Worm (Caenorhabditis elegans): ENCODE data around the gene K01A12.4.

The K01A12.4 gene

DNA sequence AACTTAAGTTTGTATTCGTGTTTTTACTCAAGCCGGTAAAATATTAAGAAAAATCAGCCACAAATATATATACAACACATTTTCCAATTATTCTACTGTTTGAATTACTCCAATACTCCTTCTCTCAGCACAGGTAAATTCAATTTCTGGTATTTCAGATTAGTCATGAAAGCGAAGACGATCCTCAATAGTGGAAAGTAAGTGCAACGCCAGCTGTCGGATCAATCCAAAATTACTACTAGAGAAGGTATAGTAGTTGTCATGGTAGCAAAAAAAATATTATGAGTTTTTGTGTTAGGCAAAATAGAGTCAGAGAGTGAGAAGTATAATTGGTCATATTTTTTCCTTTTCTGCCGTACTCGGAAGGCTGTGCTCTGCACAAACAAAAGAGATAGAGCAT, 2.3 kb downstream of the K01A12.4 start, which contains the start of gene K01A12.2:
K01A12.2 (plus strand) TSS at position 301 of the 400 bp plus-strand sequence.
- TF ChIP-seq unc-62 (GFP tag; optimal IDR thresholded peaks at IDR 0.05) (no peak), unc-98 (GFP tag; IDR thresholded peaks at IDR 0.05) (no peak), isw-1 (GFP tag; IDR thresholded peaks at IDR 0.05) (no peak)

DNA sequence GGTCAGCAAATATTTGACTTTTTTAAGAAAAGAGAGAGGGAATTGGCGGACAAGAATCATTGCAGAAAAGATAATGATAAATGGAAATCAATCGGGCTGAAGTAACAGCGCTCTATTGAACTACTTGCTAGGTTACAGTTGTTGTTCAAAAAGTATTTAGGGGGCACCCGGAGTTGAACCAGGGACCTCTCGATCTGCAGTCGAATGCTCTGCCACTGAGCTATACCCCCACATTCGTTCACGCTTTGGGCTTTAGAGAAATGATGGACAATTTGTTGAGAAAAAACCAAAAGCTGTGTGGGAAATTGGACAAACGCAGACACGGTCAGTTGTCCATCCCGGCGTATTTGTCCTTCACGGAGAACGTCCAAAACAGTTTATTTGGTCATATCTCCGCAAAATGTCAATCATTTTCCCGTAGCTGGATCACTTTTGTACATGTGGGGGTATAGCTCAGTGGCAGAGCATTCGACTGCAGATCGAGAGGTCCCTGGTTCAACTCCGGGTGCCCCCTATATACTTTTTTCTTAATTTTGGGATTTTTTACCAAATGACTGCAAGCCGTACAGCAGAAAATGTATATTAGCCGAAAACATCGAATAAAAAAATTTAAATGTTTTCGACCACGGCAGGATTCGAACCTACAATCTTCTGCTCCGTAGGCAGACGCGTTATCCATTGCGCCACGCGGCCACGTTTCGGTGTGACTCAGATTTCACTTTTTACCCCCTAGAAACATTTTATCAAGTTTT, 13.3 kb downstream of the K01A12.4 start:
- TF ChIP-seq fkh-4 (tag; optimal IDR thresholded peaks at IDR 0.05; ENCODE audit: borderline replicate concordance) (no peak), lin-35 (GFP tag; optimal IDR thresholded peaks at IDR 0.05) (no peak), mab-9 (GFP tag; IDR thresholded peaks at IDR 0.05) (no peak), nhr-71 (tag; optimal IDR thresholded peaks at IDR 0.05) (peak; percentile 8), nhr-47 (tag; optimal IDR thresholded peaks at IDR 0.05) (peak; percentile 14), zip-4 (GFP tag; optimal IDR thresholded peaks at IDR 0.05) (no peak), nhr-77 (tag; optimal IDR thresholded peaks at IDR 0.05) (peak; percentile 18), efl-1 (optimal IDR thresholded peaks at IDR 0.05) (no peak), efl-1 (GFP tag; optimal IDR thresholded peaks at IDR 0.05 in 1 of 2) (peak in 1 of 2 experiments; percentile 80), rnt-1 (tag; optimal IDR thresholded peaks at IDR 0.05) (peak; percentile 45), snu-23 (GFP tag; optimal IDR thresholded peaks at IDR 0.05) (peak; percentile 14), ceh-90 (tag; optimal IDR thresholded peaks at IDR 0.05) (no peak), nhr-12 (tag; optimal IDR thresholded peaks at IDR 0.05) (no peak), nhr-85 (tag) (peak; percentile 27), nhr-90 (tag; optimal IDR thresholded peaks at IDR 0.05; ENCODE audit: poor library complexity) (peak; percentile 22), sup-37 (GFP tag; optimal IDR thresholded peaks at IDR 0.05) (no peak)

DNA sequence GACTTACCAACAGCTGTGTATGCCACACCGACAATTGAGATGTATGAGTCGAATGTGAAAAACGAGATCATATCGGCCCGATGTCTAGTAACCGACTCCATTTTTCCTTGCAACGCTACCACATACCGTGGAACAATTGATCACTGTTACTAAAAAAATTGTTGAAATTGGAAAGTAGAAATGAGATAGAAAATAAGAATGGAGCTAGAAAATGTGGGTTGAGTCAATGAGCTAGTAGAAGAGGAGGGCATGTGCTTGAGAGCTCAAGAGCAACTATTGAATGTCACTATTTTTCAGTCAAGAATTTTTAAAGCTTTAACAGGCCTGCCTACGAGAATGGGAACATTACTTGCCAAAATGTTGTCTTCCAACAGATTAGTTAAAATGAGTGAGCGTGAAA, 14.4 kb downstream of the K01A12.4 start, which contains the start of gene K01A12.3:
K01A12.3 (minus strand) TSS at position 101 of the 400 bp plus-strand sequence.
- no peak for TF ChIP-seq nhr-237 (tag; optimal IDR thresholded peaks at IDR 0.05)
- TF ChIP-seq hpl-2 (GFP tag; optimal IDR thresholded peaks at IDR 0.05) = no peak
- TF ChIP-seq efl-3 (GFP tag; optimal IDR thresholded peaks at IDR 0.05) = no peak
- no peak for TF ChIP-seq unc-62 (GFP tag; optimal IDR thresholded peaks at IDR 0.05)
- TF ChIP-seq ceh-88 (GFP tag; IDR thresholded peaks at IDR 0.05) = no peak
- TF ChIP-seq elt-3 (tag; optimal IDR thresholded peaks at IDR 0.05) = no peak
- no peak for TF ChIP-seq rnt-1 (tag; optimal IDR thresholded peaks at IDR 0.05)
- no peak for TF ChIP-seq snpc-4 (tag; optimal IDR thresholded peaks at IDR 0.05)
- TF ChIP-seq ceh-63 (GFP tag; optimal IDR thresholded peaks at IDR 0.05) = no peak

DNA sequence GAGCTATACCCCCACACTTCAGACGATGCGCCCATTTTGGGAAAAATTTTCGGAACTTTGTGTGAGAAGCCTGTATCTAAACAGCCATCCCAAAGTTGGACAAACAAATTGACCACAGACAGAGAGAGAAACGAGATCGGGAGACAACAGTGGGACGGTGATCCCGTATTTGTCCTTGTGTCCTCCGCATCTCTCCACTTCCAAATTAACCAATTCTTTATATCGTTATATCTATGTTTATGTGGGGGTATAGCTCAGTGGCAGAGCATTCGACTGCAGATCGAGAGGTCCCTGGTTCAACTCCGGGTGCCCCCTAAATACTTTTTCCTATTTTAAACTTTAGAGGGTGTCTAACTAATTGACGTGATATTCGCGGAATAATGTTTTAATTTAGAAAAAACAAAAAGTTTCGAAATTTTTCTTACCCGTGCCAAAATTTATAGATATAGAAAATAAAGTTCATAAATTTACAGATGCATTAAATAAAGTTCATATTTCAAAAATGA, 28.0 kb downstream of the K01A12.4 start:
- no peak for TF ChIP-seq ces-1 (GFP tag; optimal IDR thresholded peaks at IDR 0.05)
- peak; percentile 22 for TF ChIP-seq nhr-90 (tag; optimal IDR thresholded peaks at IDR 0.05; ENCODE audit: poor library complexity)

DNA sequence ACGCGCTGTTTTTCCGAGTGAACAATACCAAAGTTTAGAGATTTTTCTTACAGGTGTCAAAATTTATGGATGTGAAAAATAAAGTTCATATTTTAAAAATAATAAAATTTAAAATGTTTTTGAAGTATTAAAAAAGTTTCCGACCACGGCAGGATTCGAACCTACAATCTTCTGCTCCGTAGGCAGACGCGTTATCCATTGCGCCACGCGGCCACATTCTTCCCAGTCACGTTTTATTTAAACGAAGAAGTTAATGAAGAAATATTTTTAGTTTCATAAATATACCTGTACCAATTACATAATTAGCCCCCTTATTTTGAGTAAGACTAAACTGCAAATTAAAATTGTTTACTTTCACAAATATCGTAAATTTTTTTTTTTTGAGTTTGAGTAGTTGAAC, 29.9 kb downstream of the K01A12.4 start:
- TF ChIP-seq nhr-20 (tag; optimal IDR thresholded peaks at IDR 0.05) (peak; percentile 17), nhr-90 (tag; optimal IDR thresholded peaks at IDR 0.05; ENCODE audit: poor library complexity) (peak; percentile 2), ets-5 (GFP tag; IDR thresholded peaks at IDR 0.05) (no peak), snu-23 (GFP tag; optimal IDR thresholded peaks at IDR 0.05) (peak; percentile 6), xbp-1 (tag; optimal IDR thresholded peaks at IDR 0.05) (no peak), nhr-85 (tag) (peak; percentile 38), lin-35 (GFP tag; optimal IDR thresholded peaks at IDR 0.05) (peak in 1 of 2 experiments; percentile 20), elt-2 (tag; optimal IDR thresholded peaks at IDR 0.05) (peak; percentile 12)

DNA sequence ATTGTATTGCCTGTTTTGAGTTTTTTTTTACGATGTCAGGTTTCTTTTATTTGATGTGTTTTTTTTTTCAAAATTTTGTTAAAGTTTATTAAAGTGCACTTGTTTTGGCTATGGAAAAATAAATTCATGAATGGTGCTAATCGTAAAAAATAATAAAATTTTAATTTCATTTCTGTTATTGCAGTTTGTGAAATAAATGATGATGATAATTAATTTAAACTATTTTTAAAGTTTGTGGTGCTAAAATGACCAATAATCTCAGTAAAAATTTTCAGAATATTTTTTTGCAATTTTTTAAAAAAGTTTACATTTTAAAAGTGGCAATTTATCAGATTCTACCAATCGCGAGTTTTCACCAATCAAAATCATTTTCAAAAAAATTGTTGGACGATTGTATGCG, 33.1 kb downstream of the K01A12.4 start, which contains the start of gene stg-2:
stg-2 (minus strand) TSS at position 101 of the 400 bp plus-strand sequence.
- no peak for TF ChIP-seq ceh-90 (tag; optimal IDR thresholded peaks at IDR 0.05)
- no peak for TF ChIP-seq nhr-11 (tag; optimal IDR thresholded peaks at IDR 0.05)

Data from whole organism, L1 larva.